Worm (Caenorhabditis elegans) whole organism, L1 larva: ENCODE data around the gene clec-250.

Source experiments
- C04F5.9 ChIP-seq: sonication (generic microtip); optimal IDR thresholded peaks from 2 replicates; lab custom pipeline; 2016; ENCODE audit warnings: missing genetic modification characterization, missing compliant biosample characterization
- C34B4.2 ChIP-seq: sonication (generic microtip); optimal IDR thresholded peaks from 2 replicates; lab custom pipeline; 2017; ENCODE audit warnings: mild to moderate bottlenecking, missing genetic modification characterization, missing compliant biosample characterization
- aha-1 ChIP-seq: fragments of 150-350 bp; optimal IDR thresholded peaks from 2 replicates; lab custom pipeline; 2014; ENCODE audit warnings: missing biosample characterization, missing genetic modification characterization
- aly-2 ChIP-seq: fragments of 150-350 bp; optimal IDR thresholded peaks from 2 replicates; lab custom pipeline; 2014; ENCODE audit warnings: missing biosample characterization, missing genetic modification characterization
- ceh-63 ChIP-seq: fragments of 200-800 bp; sonication (Bioruptor generic); optimal IDR thresholded peaks from 2 replicates; lab custom pipeline; 2018; ENCODE audit warnings: mild to moderate bottlenecking, missing genetic modification characterization, missing compliant biosample characterization
- ceh-8 ChIP-seq: fragments of 200-800 bp; sonication (Bioruptor generic); optimal IDR thresholded peaks from 2 replicates; lab custom pipeline; 2018; ENCODE audit warnings: mild to moderate bottlenecking, missing genetic modification characterization, moderate library complexity, missing compliant biosample characterization
- dsc-1 ChIP-seq: sonication (generic microtip); optimal IDR thresholded peaks from 2 replicates; lab custom pipeline; 2016; ENCODE audit warnings: mild to moderate bottlenecking, missing genetic modification characterization, missing compliant biosample characterization
- efl-1 ChIP-seq, 4 experiments: fragments of 150-350 bp; optimal IDR thresholded peaks in 3 of 4; peaks in 1 of 4; 1 replicate in 1 of 4; 2 replicates in 3 of 4; lab custom pipeline; 2014; ENCODE audit warnings: missing biosample characterization in 2 of 4, missing genetic modification characterization in 2 of 4, missing genetic modification reagents in 2 of 4
- fkh-10 ChIP-seq: sonication (generic microtip); optimal IDR thresholded peaks from 2 replicates; lab custom pipeline; 2017; ENCODE audit warnings: missing biosample characterization, missing genetic modification reagents, missing genetic modification characterization
- fkh-4 ChIP-seq: sonication (generic microtip); optimal IDR thresholded peaks from 2 replicates; lab custom pipeline; 2016; ENCODE audit warnings: missing compliant biosample characterization, missing genetic modification characterization, borderline replicate concordance
- hlh-17 ChIP-seq: fragments of 200-800 bp; sonication (Bioruptor generic); optimal IDR thresholded peaks from 2 replicates; lab custom pipeline; 2018; ENCODE audit warnings: missing genetic modification characterization, mild to moderate bottlenecking, missing compliant biosample characterization, moderate library complexity, borderline replicate concordance
- jun-1 ChIP-seq: fragments of 150-350 bp; optimal IDR thresholded peaks from 2 replicates; lab custom pipeline; 2014; ENCODE audit warnings: missing biosample characterization, missing genetic modification reagents, missing genetic modification characterization
- lin-13 ChIP-seq: fragments of 150-350 bp; optimal IDR thresholded peaks from 2 replicates; lab custom pipeline; 2014; ENCODE audit warnings: missing biosample characterization, missing genetic modification reagents, missing genetic modification characterization
- lin-14 ChIP-seq: fragments of 200-800 bp; sonication (Bioruptor generic); optimal IDR thresholded peaks from 2 replicates; lab custom pipeline; 2018; ENCODE audit warnings: mild to moderate bottlenecking, missing genetic modification characterization, moderate library complexity, missing compliant biosample characterization
- mdl-1 ChIP-seq, 2 experiments: fragments of 150-350 bp; optimal IDR thresholded peaks; 2 replicates each; lab custom pipeline; 2014 to 2017; ENCODE audit warnings: missing biosample characterization in 2 of 2, missing genetic modification characterization in 2 of 2, inconsistent platforms in 1 of 2
- nhr-11 ChIP-seq: fragments of 150-350 bp; optimal IDR thresholded peaks from 2 replicates; lab custom pipeline; 2014; ENCODE audit warnings: missing biosample characterization, missing genetic modification characterization
- nhr-19 ChIP-seq: fragments of 200-800 bp; sonication (Bioruptor generic); conservative IDR thresholded peaks from 2 replicates; pipeline ENCODE4 v1.3.6; 2022; ENCODE audit warnings: missing genetic modification characterization, missing compliant biosample characterization
- nhr-47 ChIP-seq: sonication (generic microtip); optimal IDR thresholded peaks from 2 replicates; lab custom pipeline; 2016; ENCODE audit warnings: mild to moderate bottlenecking, missing genetic modification characterization, moderate library complexity, missing compliant biosample characterization
- nhr-71 ChIP-seq: sonication (generic microtip); optimal IDR thresholded peaks from 2 replicates; lab custom pipeline; 2016; ENCODE audit warnings: mild to moderate bottlenecking, missing genetic modification characterization, moderate library complexity, missing compliant biosample characterization
- nhr-76 ChIP-seq: sonication (generic microtip); optimal IDR thresholded peaks from 2 replicates; lab custom pipeline; 2017; ENCODE audit warnings: missing biosample characterization, missing genetic modification characterization
- nhr-85 ChIP-seq: sonication (generic microtip); peaks from one replicate; lab custom pipeline; 2016; ENCODE audit warnings: missing genetic modification characterization, inconsistent platforms, missing compliant biosample characterization
- rnt-1 ChIP-seq: sonication (generic microtip); optimal IDR thresholded peaks from 2 replicates; lab custom pipeline; 2016; ENCODE audit warnings: mild to moderate bottlenecking, missing genetic modification characterization, moderate library complexity, missing compliant biosample characterization
- snpc-4 ChIP-seq: fragments of 150-350 bp; optimal IDR thresholded peaks from 2 replicates; lab custom pipeline; 2014; ENCODE audit warnings: missing biosample characterization, missing genetic modification characterization
- unc-130 ChIP-seq: fragments of 150-350 bp; optimal IDR thresholded peaks from 2 replicates; lab custom pipeline; 2017; ENCODE audit warnings: missing biosample characterization, missing genetic modification characterization, inconsistent platforms
- unc-30 ChIP-seq: sonication (generic microtip); optimal IDR thresholded peaks from 2 replicates; lab custom pipeline; 2017; ENCODE audit warnings: missing biosample characterization, missing genetic modification characterization
- unc-86 ChIP-seq: sonication (generic microtip); optimal IDR thresholded peaks from 2 replicates; lab custom pipeline; 2016; ENCODE audit warnings: missing genetic modification characterization, missing compliant biosample characterization
- unc-98 ChIP-seq: fragments of 200-800 bp; sonication (Bioruptor generic); IDR thresholded peaks from 2 replicates; pipeline ENCODE4 v1.3.6; 2022; ENCODE audit warnings: missing genetic modification characterization, missing compliant biosample characterization
- xbp-1 ChIP-seq: sonication (generic microtip); optimal IDR thresholded peaks from 2 replicates; lab custom pipeline; 2016; ENCODE audit warnings: missing genetic modification characterization, missing compliant biosample characterization
- zip-4 ChIP-seq: fragments of 200-800 bp; sonication (Bioruptor generic); optimal IDR thresholded peaks from 2 replicates; lab custom pipeline; 2018; ENCODE audit warnings: mild to moderate bottlenecking, missing genetic modification characterization, moderate library complexity, missing compliant biosample characterization
- ztf-11 ChIP-seq, 2 experiments: sonication (generic microtip); optimal IDR thresholded peaks; 2 replicates each; lab custom pipeline; 2016 to 2017; ENCODE audit warnings: missing genetic modification characterization in 2 of 2, missing biosample characterization in 1 of 2, missing compliant biosample characterization in 1 of 2

clec-250 gene

DNA sequence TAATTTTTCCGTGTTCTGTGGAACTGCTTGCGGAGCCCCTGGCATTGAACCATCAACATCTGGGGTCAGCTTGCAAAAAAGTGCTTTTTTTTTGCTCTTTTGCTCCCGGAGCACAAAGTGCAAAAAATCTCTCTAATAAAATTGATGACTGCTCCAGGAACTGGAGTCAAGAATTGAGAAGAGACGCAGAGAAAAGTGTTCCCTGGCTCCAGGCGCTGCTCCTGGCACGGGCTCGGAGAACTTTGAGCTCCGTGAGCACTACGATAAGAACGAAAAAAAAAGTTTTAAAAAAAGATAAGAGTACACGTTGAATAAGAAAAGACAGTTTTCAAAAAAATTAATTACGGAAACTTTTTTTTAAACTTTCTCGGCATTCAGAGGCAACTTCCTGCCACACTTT lies 40.7 kb upstream of the clec-250 start:
- no peak for TF ChIP-seq nhr-85
- TF ChIP-seq dsc-1 (tag; lab: Kevin White, UChicago): peak; percentile 31

DNA sequence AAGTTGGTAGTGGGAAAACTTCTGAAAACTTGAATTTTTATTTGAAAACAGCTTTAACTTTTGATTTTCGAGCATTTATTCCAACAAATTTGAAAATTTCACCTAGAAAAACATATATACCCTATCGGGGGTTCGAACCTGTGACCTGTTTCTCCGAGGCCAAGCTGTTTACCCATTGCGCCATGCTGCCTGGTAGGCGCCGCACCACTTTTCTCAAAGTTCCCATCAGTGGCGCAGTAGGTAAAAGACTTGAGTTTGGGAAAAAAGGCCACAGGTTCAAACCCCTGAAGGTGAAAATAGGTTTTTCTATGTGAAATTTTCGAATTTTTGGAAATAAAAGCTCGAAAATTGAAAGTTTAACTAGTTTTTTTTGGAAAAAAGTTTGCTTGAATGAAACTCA lies 38.6 kb upstream of the clec-250 start:
- TF ChIP-seq ceh-8 (GFP tag; lab: Kevin White, UChicago): no peak
- TF ChIP-seq efl-1 (optimal IDR thresholded peaks at IDR 0.05; lab: Kevin White, UChicago): no peak
- TF ChIP-seq efl-1 (GFP tag; optimal IDR thresholded peaks at IDR 0.05 in 1 of 2; lab: Kevin White, UChicago): no peak
- TF ChIP-seq, all 84 proteins: peak for 0

DNA sequence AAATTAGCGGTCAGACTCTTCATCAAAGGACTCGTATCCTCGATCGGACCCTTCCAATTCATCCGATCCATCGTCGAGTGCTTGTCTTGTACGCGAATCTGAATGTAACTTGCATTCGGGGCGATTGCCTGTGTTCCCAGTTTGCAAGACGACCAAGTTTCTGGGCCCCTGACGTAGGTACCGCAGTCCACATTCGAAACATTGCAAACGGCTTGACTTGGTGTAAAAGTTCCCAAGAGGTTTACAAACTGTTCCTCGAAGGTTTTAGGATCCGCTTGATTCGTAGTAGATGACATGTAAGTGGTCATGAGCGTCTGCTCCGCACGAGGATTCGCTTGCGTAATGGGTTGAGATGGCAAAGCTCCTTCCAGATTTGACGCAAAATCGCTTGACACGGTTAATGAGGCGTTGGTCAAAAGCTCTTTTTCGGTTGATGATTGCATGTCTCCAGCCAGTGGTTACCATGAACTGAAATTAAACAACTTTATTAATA lies 34.3 kb upstream of the clec-250 start, which contains the start of gene Y17D7B.4:
TSS of gene Y17D7B.4 (minus strand) at position 443 of the 493 bp plus-strand sequence.
- TF ChIP-seq nhr-47 (tag; lab: Kevin White, UChicago): no peak
- no peak for TF ChIP-seq ceh-8 (GFP tag; lab: Kevin White, UChicago)
- TF ChIP-seq dsc-1 (tag; lab: Kevin White, UChicago): no peak
- TF ChIP-seq fkh-10 (GFP tag; lab: Kevin White, UChicago): no peak
- no peak for TF ChIP-seq unc-98
- TF ChIP-seq hlh-17 (GFP tag; lab: Kevin White, UChicago): no peak
- no peak for TF ChIP-seq unc-86 (tag; lab: Kevin White, UChicago)
- TF ChIP-seq C34B4.2 (tag; lab: Kevin White, UChicago): no peak

ce11 chrV:18772761-18773160 lies 30.8 kb upstream of the clec-250 start, which contains the start of gene clec-257:
Gene clec-257 (plus strand): TSS chrV:18773061.
- TF ChIP-seq nhr-85 (peak; percentile 13), lin-13 (GFP tag; lab: Kevin White, UChicago) (no peak), rnt-1 (tag; lab: Kevin White, UChicago) (no peak)
- TF ChIP-seq, all 84 proteins: peak for 1

DNA sequence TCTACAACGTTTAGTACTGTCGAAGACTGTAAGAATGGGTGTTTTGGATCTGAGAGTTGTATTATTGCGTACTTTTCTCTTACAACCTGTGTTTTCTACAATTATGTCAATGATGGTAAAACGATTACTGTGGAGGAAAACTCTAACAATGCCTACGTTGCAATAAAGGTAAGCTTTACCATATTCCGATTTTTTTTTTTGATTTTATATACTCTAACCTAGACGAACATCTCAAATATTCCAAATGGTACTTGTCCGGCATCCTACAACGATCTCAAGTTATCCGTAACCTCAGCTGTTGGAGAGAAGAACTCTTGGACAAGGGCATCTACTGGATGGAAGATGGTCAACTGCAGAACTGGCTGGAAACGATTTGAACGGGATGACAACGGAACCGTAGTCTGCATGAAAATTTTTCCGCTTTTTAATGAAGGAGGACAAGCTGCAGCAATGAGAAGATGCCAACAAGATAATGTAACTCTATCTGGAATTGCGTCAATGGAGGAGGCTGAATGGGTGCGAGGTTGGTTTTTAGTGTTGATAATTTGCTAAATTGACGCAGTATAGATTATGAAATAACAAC lies 29.9 kb upstream of the clec-250 start:
- TF ChIP-seq lin-14 (GFP tag; lab: Kevin White, UChicago) (no peak), aha-1 (tag; lab: Kevin White, UChicago) (no peak), nhr-85 (no peak), nhr-11 (tag; lab: Kevin White, UChicago) (no peak)

DNA sequence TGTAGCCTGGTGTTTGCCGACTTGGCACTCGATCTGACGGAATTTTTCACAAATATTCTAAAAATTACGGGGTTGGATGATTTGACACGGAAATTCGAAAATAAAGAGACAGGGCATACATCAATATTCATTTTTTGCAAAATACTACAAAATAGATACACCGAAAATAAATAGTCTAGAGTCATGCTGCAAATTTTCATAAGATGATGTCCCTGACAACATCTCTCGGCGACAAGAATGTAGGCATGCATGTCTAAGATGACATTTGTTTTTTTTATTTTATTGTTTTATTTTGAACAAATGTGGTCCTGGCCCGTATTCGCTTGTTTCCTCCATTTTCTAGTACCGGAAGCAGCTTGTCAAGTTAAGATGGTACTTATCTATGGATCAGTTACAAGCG lies 29.4 kb upstream of the clec-250 start, which contains the start of gene clec-256:
TSS of gene clec-256 (plus strand) at position 301 of the 400 bp plus-strand sequence.
- TF ChIP-seq zip-4 (GFP tag; lab: Kevin White, UChicago) (no peak), ceh-63 (no peak), ztf-11 (tag; optimal IDR thresholded peaks at IDR 0.05; lab: Kevin White, UChicago) (no peak), nhr-71 (tag; lab: Kevin White, UChicago) (no peak)

DNA sequence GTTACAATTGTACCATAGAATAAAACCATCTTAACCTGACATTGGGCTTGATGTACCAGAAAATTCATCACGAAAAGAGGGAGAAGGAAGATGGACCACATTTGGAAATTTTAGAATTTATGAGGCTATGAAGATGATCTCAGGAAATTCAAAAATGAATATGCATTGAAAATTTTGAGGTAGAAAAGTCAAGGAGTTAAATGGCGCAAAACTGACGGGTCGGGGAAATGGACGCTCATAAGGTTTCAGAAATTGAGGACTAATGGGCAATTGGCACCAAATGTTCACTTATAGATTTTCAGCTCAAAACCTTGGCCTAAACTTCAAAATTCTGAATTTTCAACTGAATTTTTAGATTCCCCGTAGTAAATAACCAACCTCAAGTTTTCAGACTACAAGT lies 28.6 kb upstream of the clec-250 start, which contains the start of gene clec-255:
TSS of gene clec-255 (minus strand) at position 101 of the 400 bp plus-strand sequence.
- TF ChIP-seq nhr-47 (tag; lab: Kevin White, UChicago): no peak
- no peak for TF ChIP-seq nhr-76 (tag; lab: Kevin White, UChicago)
- no peak for TF ChIP-seq jun-1

- TF ChIP-seq aly-2 (tag; lab: Kevin White, UChicago) (no peak), nhr-85 (no peak), unc-98 (no peak), unc-30 (no peak), unc-130 (tag; lab: Kevin White, UChicago) (no peak), xbp-1 (tag; lab: Kevin White, UChicago) (no peak), nhr-76 (tag; lab: Kevin White, UChicago) (no peak), lin-14 (GFP tag; lab: Kevin White, UChicago) (no peak), nhr-19 (GFP tag; lab: Robert Waterston, UW) (no peak), snpc-4 (tag; lab: Kevin White, UChicago) (no peak), mdl-1 (tag; optimal IDR thresholded peaks at IDR 0.05; lab: Kevin White, UChicago) (no peak), C04F5.9 (no peak), fkh-4 (no peak)
Measured at ce11 chrV:18769902-18770301, 27.9 kb upstream of the clec-250 start.
